Worm (Caenorhabditis elegans) whole organism, mixed stage, embryonic: ENCODE data around the gene K06H7.2.

Experiments
- elt-1 ChIP-seq: sonication (generic microtip); optimal IDR thresholded peaks from 2 replicates; lab custom pipeline; 2017; ENCODE audit warnings: missing genetic modification characterization, mild to moderate bottlenecking, missing compliant biosample characterization, antibody characterized with exemption, moderate library complexity, borderline replicate concordance; ENCODE audit not compliant: insufficient read depth
- hlh-1 ChIP-seq: fragments of 150-350 bp; optimal IDR thresholded peaks from 2 replicates; lab custom pipeline; 2014; ENCODE audit warnings: missing biosample characterization, missing genetic modification reagents, missing genetic modification characterization
- lin-13 ChIP-seq: fragments of 150-350 bp; optimal IDR thresholded peaks from 2 replicates; lab custom pipeline; 2014; ENCODE audit warnings: missing biosample characterization, missing genetic modification characterization
- nhr-12 ChIP-seq: fragments of 150-350 bp; optimal IDR thresholded peaks from 2 replicates; lab custom pipeline; 2014; ENCODE audit warnings: missing biosample characterization, missing genetic modification characterization
- nhr-237 ChIP-seq: fragments of 150-350 bp; optimal IDR thresholded peaks from 2 replicates; lab custom pipeline; 2014; ENCODE audit warnings: missing biosample characterization, missing genetic modification characterization
- nhr-28 ChIP-seq: fragments of 150-350 bp; optimal IDR thresholded peaks from 2 replicates; lab custom pipeline; 2014; ENCODE audit warnings: missing biosample characterization, missing genetic modification characterization
- nhr-76 ChIP-seq: sonication (generic microtip); optimal IDR thresholded peaks from 2 replicates; lab custom pipeline; 2017; ENCODE audit warnings: missing biosample characterization, missing genetic modification characterization
- snpc-4 ChIP-seq: fragments of 150-350 bp; optimal IDR thresholded peaks from 2 replicates; lab custom pipeline; 2014; ENCODE audit warnings: missing biosample characterization, missing genetic modification characterization
- unc-120 ChIP-seq: sonication (generic microtip); optimal IDR thresholded peaks from 2 replicates; lab custom pipeline; 2017; ENCODE audit warnings: missing genetic modification characterization, missing compliant biosample characterization; ENCODE audit not compliant: poor library complexity, severe bottlenecking
- unc-39 ChIP-seq: fragments of 150-350 bp; optimal IDR thresholded peaks from 2 replicates; lab custom pipeline; 2014; ENCODE audit warnings: missing biosample characterization, missing genetic modification characterization

DNA sequence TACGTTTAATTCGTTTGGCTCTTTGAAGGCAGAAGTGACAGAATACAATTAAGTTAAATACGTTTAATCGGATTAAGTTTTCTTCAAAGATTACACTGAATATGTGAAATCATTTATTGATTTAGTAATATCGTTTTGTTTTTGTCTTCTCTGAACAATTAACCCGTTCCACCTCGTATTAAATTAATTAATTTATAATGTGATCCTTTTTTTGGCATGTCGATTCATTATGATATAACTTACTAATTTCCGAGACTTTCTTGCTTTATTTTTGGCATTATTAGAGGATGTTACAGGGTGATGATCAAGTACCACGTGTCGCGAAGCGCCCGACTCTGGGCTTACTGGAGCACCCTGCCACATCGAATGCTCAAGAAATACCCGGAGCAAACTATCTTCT lies 49.2 kb upstream of the K06H7.2 start, which contains the start of gene K12H4.5:
- no peak for TF ChIP-seq snpc-4 (tag; lab: Kevin White, UChicago)
- TF ChIP-seq nhr-12, result no peak
- TF ChIP-seq nhr-76 (tag; lab: Kevin White, UChicago), result no peak
- TF ChIP-seq elt-1 (tag; lab: Kevin White, UChicago), result no peak
- no peak for TF ChIP-seq nhr-237 (tag; lab: Kevin White, UChicago)
- no peak for TF ChIP-seq lin-13 (tag; lab: Kevin White, UChicago)
- TF ChIP-seq unc-120 (tag; lab: Kevin White, UChicago), result no peak
- TF ChIP-seq unc-39 (tag; lab: Kevin White, UChicago), result no peak
- TF ChIP-seq nhr-28 (tag; lab: Kevin White, UChicago), result no peak
- no peak for TF ChIP-seq hlh-1
